Fruit fly (Drosophila melanogaster) whole organism, pupa: ENCODE results near the gene CG16888.

Experiments
- CG10348 ChIP-seq: fragments of 200-800 bp; sonication (Bioruptor generic); IDR thresholded peaks from 2 replicates; pipeline ENCODE4 v1.3.6; 2022; ENCODE audit warnings: missing biosample characterization, missing genetic modification characterization
- CG12605 ChIP-seq: fragments of 200-800 bp; sonication (Bioruptor generic); IDR thresholded peaks from 2 replicates; pipeline ENCODE4 v1.3.6; 2022; ENCODE audit warnings: missing biosample characterization, missing genetic modification characterization
- CG13204 ChIP-seq: fragments of 200-800 bp; sonication (Bioruptor generic); optimal IDR thresholded peaks from 2 replicates; lab custom pipeline; 2018; ENCODE audit warnings: missing biosample characterization, mild to moderate bottlenecking, missing genetic modification characterization, moderate library complexity
- CG14655 ChIP-seq: fragments of 200-800 bp; sonication (Bioruptor generic); optimal IDR thresholded peaks from 3 replicates; lab custom pipeline; 2017; ENCODE audit warnings: mild to moderate bottlenecking, missing biosample characterization, missing genetic modification reagents, missing genetic modification characterization
- CG15710 ChIP-seq: fragments of 200-800 bp; sonication (Bioruptor generic); optimal IDR thresholded peaks from 2 replicates; lab custom pipeline; 2018; ENCODE audit warnings: missing biosample characterization, mild to moderate bottlenecking, missing genetic modification characterization, moderate library complexity
- CG17806 ChIP-seq: fragments of 200-800 bp; sonication (Bioruptor generic); optimal IDR thresholded peaks from 2 replicates; lab custom pipeline; 2018; ENCODE audit warnings: missing biosample characterization, mild to moderate bottlenecking, missing genetic modification characterization, moderate library complexity
- CG32121 ChIP-seq: fragments of 200-800 bp; sonication (Bioruptor generic); IDR thresholded peaks from 2 replicates; pipeline ENCODE4 v1.3.6; 2022; ENCODE audit warnings: missing biosample characterization, missing genetic modification characterization
- CG34367 ChIP-seq: fragments of 200-800 bp; sonication (Bioruptor generic); optimal IDR thresholded peaks from 2 replicates; lab custom pipeline; 2018; ENCODE audit warnings: missing biosample characterization, mild to moderate bottlenecking, missing genetic modification characterization
- CG4496 ChIP-seq: fragments of 200-800 bp; sonication (Bioruptor generic); IDR thresholded peaks from 3 replicates; pipeline ENCODE4 v1.3.6; 2022; ENCODE audit warnings: missing biosample characterization, missing genetic modification characterization
- CG8159 ChIP-seq: fragments of 200-800 bp; sonication (Bioruptor generic); optimal IDR thresholded peaks from 3 replicates; lab custom pipeline; 2018; ENCODE audit warnings: missing biosample characterization, mild to moderate bottlenecking, missing genetic modification characterization, moderate library complexity
- CG8301 ChIP-seq: fragments of 200-800 bp; sonication (Bioruptor generic); optimal IDR thresholded peaks from 2 replicates; lab custom pipeline; 2018; ENCODE audit warnings: missing biosample characterization, mild to moderate bottlenecking, missing genetic modification characterization
- CG9948 ChIP-seq: fragments of 200-800 bp; sonication (Bioruptor generic); optimal IDR thresholded peaks from 2 replicates; lab custom pipeline; 2018; ENCODE audit warnings: missing biosample characterization, mild to moderate bottlenecking, missing genetic modification characterization, moderate library complexity
- D1 ChIP-seq: fragments of 200-800 bp; sonication (Bioruptor generic); optimal IDR thresholded peaks from 2 replicates; lab custom pipeline; 2018; ENCODE audit warnings: missing biosample characterization, mild to moderate bottlenecking, missing genetic modification characterization, moderate library complexity
- EcR ChIP-seq: fragments of 200-800 bp; sonication (Bioruptor generic); optimal IDR thresholded peaks from 3 replicates; lab custom pipeline; 2019; ENCODE audit warnings: missing biosample characterization, missing genetic modification characterization, mild to moderate bottlenecking, moderate library complexity, missing genetic modification reagents
- Ets98B ChIP-seq: fragments of 200-800 bp; sonication (Bioruptor generic); IDR thresholded peaks from 2 replicates; pipeline ENCODE4 v1.3.6; 2022; ENCODE audit warnings: missing biosample characterization, missing genetic modification characterization
- Pif1A ChIP-seq: fragments of 200-800 bp; sonication (Bioruptor generic); optimal IDR thresholded peaks from 3 replicates; lab custom pipeline; 2016; ENCODE audit warnings: missing biosample characterization, missing genetic modification characterization
- Pif1B ChIP-seq: fragments of 200-800 bp; sonication (Bioruptor generic); optimal IDR thresholded peaks from 3 replicates; lab custom pipeline; 2016; ENCODE audit warnings: missing biosample characterization, missing genetic modification characterization
- Snoo ChIP-seq: fragments of 200-800 bp; sonication (Bioruptor generic); optimal IDR thresholded peaks from 3 replicates; lab custom pipeline; 2017; ENCODE audit warnings: missing biosample characterization, mild to moderate bottlenecking, missing genetic modification characterization, inconsistent platforms
- fd96Ca ChIP-seq: fragments of 200-800 bp; sonication (Bioruptor generic); IDR thresholded peaks from 3 replicates; pipeline ENCODE4 v1.3.6; 2022; ENCODE audit warnings: missing biosample characterization, missing genetic modification characterization
- gl ChIP-seq: fragments of 200-800 bp; sonication (Bioruptor generic); optimal IDR thresholded peaks from 2 replicates; lab custom pipeline; 2018; ENCODE audit warnings: missing biosample characterization, mild to moderate bottlenecking, missing genetic modification characterization
- rn ChIP-seq: fragments of 200-800 bp; sonication (Bioruptor generic); IDR thresholded peaks from 2 replicates; pipeline ENCODE4 v1.3.6; 2022; ENCODE audit warnings: missing biosample characterization, missing genetic modification characterization

CG16888 gene

dm6 chr2L:13793405-13793804, 19.7 kb downstream of the CG16888 start, which contains the start of gene Sec71:
Gene Sec71, plus strand, starts transcription at chr2L:13793521.
- TF ChIP-seq Ets98B (no peak), EcR (GFP tag; lab: Kevin White, UChicago) (no peak), CG15710 (no peak), CG9948 (tag; lab: Kevin White, UChicago) (no peak)

- TF ChIP-seq CG8159 (tag; lab: Kevin White, UChicago) (no peak), CG17806 (tag; lab: Kevin White, UChicago) (no peak), gl (tag; lab: Kevin White, UChicago) (no peak), fd96Ca (GFP tag; lab: Robert Waterston, UW) (no peak), CG9948 (tag; lab: Kevin White, UChicago) (no peak), CG8301 (tag; lab: Kevin White, UChicago) (no peak), CG15710 (no peak), CG32121 (GFP tag; lab: Robert Waterston, UW) (no peak), Pif1A (GFP tag; lab: Kevin White, UChicago) (no peak), EcR (GFP tag; lab: Kevin White, UChicago) (no peak), rn (no peak), CG10348 (no peak), Pif1B (GFP tag; lab: Kevin White, UChicago) (no peak), CG13204 (GFP tag; lab: Kevin White, UChicago) (no peak), CG4496 (no peak), CG14655 (no peak), D1 (tag; lab: Kevin White, UChicago) (no peak), Snoo (no peak)
Measured at dm6 chr2L:13790715-13791114, 22.3 kb downstream of the CG16888 start, which contains the start of gene CG16863. Gene CG16863, plus strand, starts transcription at chr2L:13790959.

dm6 chr2L:13784155-13784681, 28.8 kb downstream of the CG16888 start, which contains the start of gene CG16890:
Gene CG16890, minus strand, starts transcription at chr2L:13784338.
- TF ChIP-seq CG15710 (no peak), CG4496 (no peak), Ets98B (no peak), CG12605 (GFP tag; lab: Robert Waterston, UW) (no peak), CG32121 (GFP tag; lab: Robert Waterston, UW) (no peak), CG8301 (tag; lab: Kevin White, UChicago) (no peak), D1 (tag; lab: Kevin White, UChicago) (no peak), CG34367 (tag; lab: Kevin White, UChicago) (no peak), CG13204 (GFP tag; lab: Kevin White, UChicago) (no peak), CG14655 (no peak), EcR (GFP tag; lab: Kevin White, UChicago) (no peak), CG17806 (tag; lab: Kevin White, UChicago) (no peak), CG8159 (tag; lab: Kevin White, UChicago) (no peak), rn (no peak), CG9948 (tag; lab: Kevin White, UChicago) (no peak), Pif1B (GFP tag; lab: Kevin White, UChicago) (no peak), gl (tag; lab: Kevin White, UChicago) (no peak), Snoo (no peak)

- TF ChIP-seq CG15710: peak; percentile 0
- no peak for TF ChIP-seq CG32121 (GFP tag; lab: Robert Waterston, UW)
- TF ChIP-seq CG8159 (tag; lab: Kevin White, UChicago): no peak
- no peak for TF ChIP-seq EcR (GFP tag; lab: Kevin White, UChicago)
- peak; percentile 22 for TF ChIP-seq Snoo
Measured at dm6 chr2L:13783264-13784154, 29.5 kb downstream of the CG16888 start, which contains the start of gene Eato. Gene Eato, plus strand, starts transcription at chr2L:13784084.

- TF ChIP-seq CG4496: peak; percentile 49; the same call in 1 of the 3 replicates
- peak; percentile 75 for TF ChIP-seq CG34367 (tag; lab: Kevin White, UChicago)
- peak; percentile 84 for TF ChIP-seq CG9948 (tag; lab: Kevin White, UChicago)
- TF ChIP-seq gl (tag; lab: Kevin White, UChicago): no peak
- peak; percentile 85 for TF ChIP-seq Snoo
- no peak for TF ChIP-seq Pif1A (GFP tag; lab: Kevin White, UChicago)
- TF ChIP-seq CG8301 (tag; lab: Kevin White, UChicago): peak; percentile 81
- no peak for TF ChIP-seq D1 (tag; lab: Kevin White, UChicago)
- TF ChIP-seq fd96Ca (GFP tag; lab: Robert Waterston, UW): peak; percentile 49; the same call in 1 of the 3 replicates
- peak; percentile 71 for TF ChIP-seq Pif1B (GFP tag; lab: Kevin White, UChicago)
- no peak for TF ChIP-seq EcR (GFP tag; lab: Kevin White, UChicago)
- TF ChIP-seq rn: peak; percentile 68
- TF ChIP-seq Ets98B: peak; percentile 31
- no peak; the same call in none of the 2 replicates for TF ChIP-seq CG12605 (GFP tag; lab: Robert Waterston, UW)
- no peak for TF ChIP-seq CG14655
- TF ChIP-seq CG15710: peak; percentile 87
- TF ChIP-seq CG8159 (tag; lab: Kevin White, UChicago): peak; percentile 92
- peak; percentile 52 for TF ChIP-seq CG32121 (GFP tag; lab: Robert Waterston, UW)
- TF ChIP-seq CG17806 (tag; lab: Kevin White, UChicago): peak; percentile 79
Measured at dm6 chr2L:13780109-13780947, 32.7 kb downstream of the CG16888 start, which contains the start of the genes CG9008 and p38b. Gene CG9008, minus strand, starts transcription at chr2L:13780165. Gene p38b, plus strand, starts transcription at chr2L:13780689.
